Worm (Caenorhabditis elegans) whole organism, late embryonic: ENCODE data around the gene pitp-1.

Experiments used
- C38D4.7 ChIP-seq: fragments of 200-800 bp; sonication (Bioruptor generic); optimal IDR thresholded peaks from 2 replicates; lab custom pipeline; 2018; ENCODE audit warnings: mild to moderate bottlenecking, missing genetic modification characterization, moderate library complexity, missing compliant biosample characterization
- ama-1 ChIP-seq: fragments of 150-350 bp; optimal IDR thresholded peaks from 2 replicates; lab custom pipeline; 2014
- ceh-24 ChIP-seq: sonication (generic microtip); optimal IDR thresholded peaks from 2 replicates; lab custom pipeline; 2016; ENCODE audit warnings: mild to moderate bottlenecking, missing genetic modification characterization, missing compliant biosample characterization
- ceh-48 ChIP-seq: sonication (generic microtip); optimal IDR thresholded peaks from 2 replicates; lab custom pipeline; 2016; ENCODE audit warnings: missing genetic modification characterization, inconsistent platforms, missing compliant biosample characterization
- fax-1 ChIP-seq: sonication (generic microtip); optimal IDR thresholded peaks from 2 replicates; lab custom pipeline; 2016; ENCODE audit warnings: missing genotype, missing genetic modification characterization, missing compliant biosample characterization
- hlh-30 ChIP-seq: sonication (generic microtip); optimal IDR thresholded peaks from 2 replicates; lab custom pipeline; 2017; ENCODE audit warnings: antibody characterized with exemption, missing genetic modification characterization, missing compliant biosample characterization; ENCODE audit not compliant: insufficient read depth
- hlh-6 ChIP-seq: sonication (generic microtip); optimal IDR thresholded peaks from 2 replicates; lab custom pipeline; 2016; ENCODE audit warnings: missing genotype, missing genetic modification characterization, missing compliant biosample characterization
- lin-11 ChIP-seq: fragments of 200-800 bp; sonication (Bioruptor generic); optimal IDR thresholded peaks from 2 replicates; lab custom pipeline; 2018; ENCODE audit warnings: mild to moderate bottlenecking, missing genetic modification characterization, missing compliant biosample characterization
- nfya-1 ChIP-seq: sonication (generic microtip); optimal IDR thresholded peaks from 2 replicates; lab custom pipeline; 2017; ENCODE audit warnings: missing genetic modification characterization, mild to moderate bottlenecking, missing compliant biosample characterization, antibody characterized with exemption, moderate library complexity
- tbx-2 ChIP-seq: sonication (generic microtip); optimal IDR thresholded peaks from 2 replicates; lab custom pipeline; 2016; ENCODE audit warnings: missing genetic modification characterization, missing compliant biosample characterization
- zip-5 ChIP-seq: sonication (generic microtip); optimal IDR thresholded peaks from 2 replicates; lab custom pipeline; 2016; ENCODE audit warnings: missing genetic modification characterization, missing compliant biosample characterization
- ztf-16 ChIP-seq: sonication (generic microtip); optimal IDR thresholded peaks from 2 replicates; lab custom pipeline; 2017; ENCODE audit warnings: missing genetic modification characterization, missing compliant biosample characterization

DNA sequence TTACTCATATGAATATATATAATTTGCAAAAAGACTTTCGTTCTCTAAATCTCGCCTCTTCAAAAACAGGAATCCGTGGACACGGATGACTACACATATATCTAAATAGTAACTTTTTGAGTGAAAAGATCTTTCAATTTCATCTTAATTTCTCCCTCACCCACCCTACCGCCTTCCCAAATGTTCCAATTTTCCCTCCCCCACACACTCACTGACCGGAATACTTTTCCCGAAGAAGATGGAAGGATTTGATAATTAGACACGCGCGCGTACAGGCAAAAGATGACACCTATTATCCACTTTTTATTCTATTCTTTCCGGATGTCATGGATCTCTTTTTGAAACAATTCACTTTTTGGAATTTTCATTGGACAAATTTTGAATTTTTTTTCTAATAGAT, 48.6 kb downstream of the pitp-1 start:
- TF ChIP-seq zip-5 (tag; lab: Kevin White, UChicago) (no peak), ama-1 (lab: Kevin White, UChicago) (no peak), ztf-16 (no peak), ceh-48 (tag; lab: Kevin White, UChicago) (no peak), ceh-24 (tag; lab: Kevin White, UChicago) (no peak), tbx-2 (no peak), C38D4.7 (no peak), hlh-6 (tag; lab: Kevin White, UChicago) (no peak), hlh-30 (no peak), fax-1 (no peak), nfya-1 (tag; lab: Kevin White, UChicago) (no peak), lin-11 (tag; lab: Kevin White, UChicago) (no peak)
